Worm (Caenorhabditis elegans) whole organism, late embryonic: ENCODE results near the gene C06G3.3.
A peak's percentile ranks its signal among the peaks of the same experiment; 100 is the strongest.

Experiments used
- F13H6.1 ChIP-seq: sonication (generic microtip); optimal IDR thresholded peaks from 2 replicates; lab custom pipeline; 2016; ENCODE audit warnings: missing genetic modification characterization, missing compliant biosample characterization
- K02D7.2 ChIP-seq: sonication (generic microtip); optimal IDR thresholded peaks from 2 replicates; lab custom pipeline; 2017; ENCODE audit warnings: mild to moderate bottlenecking, missing genetic modification characterization, missing compliant biosample characterization
- ama-1 ChIP-seq: fragments of 150-350 bp; optimal IDR thresholded peaks from 2 replicates; lab custom pipeline; 2014
- ceh-14 ChIP-seq: sonication (generic microtip); optimal IDR thresholded peaks from 2 replicates; lab custom pipeline; 2016; ENCODE audit warnings: missing genotype, missing genetic modification characterization, missing compliant biosample characterization
- ceh-18 ChIP-seq: sonication (generic microtip); optimal IDR thresholded peaks from 2 replicates; lab custom pipeline; 2016; ENCODE audit warnings: missing genetic modification characterization, missing compliant biosample characterization
- ceh-2 ChIP-seq: sonication (generic microtip); optimal IDR thresholded peaks from 2 replicates; lab custom pipeline; 2016; ENCODE audit warnings: missing genotype, missing genetic modification characterization, missing compliant biosample characterization
- ceh-30 ChIP-seq: fragments of 150-350 bp; optimal IDR thresholded peaks from 2 replicates; lab custom pipeline; 2014; ENCODE audit warnings: missing biosample characterization, missing genetic modification characterization
- ceh-34 ChIP-seq: sonication (generic microtip); optimal IDR thresholded peaks from 2 replicates; lab custom pipeline; 2016; ENCODE audit warnings: mild to moderate bottlenecking, missing genetic modification characterization, missing compliant biosample characterization
- ceh-48 ChIP-seq: sonication (generic microtip); optimal IDR thresholded peaks from 2 replicates; lab custom pipeline; 2016; ENCODE audit warnings: missing genetic modification characterization, inconsistent platforms, missing compliant biosample characterization
- ceh-6 ChIP-seq: fragments of 200-800 bp; sonication (Bioruptor generic); optimal IDR thresholded peaks from 2 replicates; lab custom pipeline; 2018; ENCODE audit warnings: mild to moderate bottlenecking, missing genetic modification characterization, missing compliant biosample characterization
- che-1 ChIP-seq: sonication (generic microtip); optimal IDR thresholded peaks from 2 replicates; lab custom pipeline; 2016; ENCODE audit warnings: mild to moderate bottlenecking, missing genetic modification characterization, missing compliant biosample characterization
- dve-1 ChIP-seq: sonication (generic microtip); optimal IDR thresholded peaks from 2 replicates; lab custom pipeline; 2017; ENCODE audit warnings: antibody characterized with exemption, mild to moderate bottlenecking, missing genetic modification characterization, missing compliant biosample characterization
- fkh-6 ChIP-seq: sonication (generic microtip); optimal IDR thresholded peaks from 2 replicates; lab custom pipeline; 2016; ENCODE audit warnings: missing genetic modification characterization, missing compliant biosample characterization
- gmeb-2 ChIP-seq: sonication (generic microtip); optimal IDR thresholded peaks from 2 replicates; lab custom pipeline; 2016; ENCODE audit warnings: missing genetic modification characterization, inconsistent platforms, missing compliant biosample characterization
- hlh-13 ChIP-seq: fragments of 200-800 bp; sonication (Bioruptor generic); optimal IDR thresholded peaks from 2 replicates; lab custom pipeline; 2018; ENCODE audit warnings: mild to moderate bottlenecking, missing genetic modification characterization, missing compliant biosample characterization
- hlh-30 ChIP-seq: sonication (generic microtip); optimal IDR thresholded peaks from 2 replicates; lab custom pipeline; 2017; ENCODE audit warnings: antibody characterized with exemption, missing genetic modification characterization, missing compliant biosample characterization; ENCODE audit not compliant: insufficient read depth
- hlh-8 ChIP-seq: sonication (generic microtip); optimal IDR thresholded peaks from 2 replicates; lab custom pipeline; 2016; ENCODE audit warnings: missing genotype, missing genetic modification characterization, missing compliant biosample characterization
- lim-6 ChIP-seq: sonication (generic microtip); optimal IDR thresholded peaks from 2 replicates; lab custom pipeline; 2016; ENCODE audit warnings: missing genetic modification characterization, missing compliant biosample characterization
- mec-3 ChIP-seq: sonication (generic microtip); optimal IDR thresholded peaks from 2 replicates; lab custom pipeline; 2016; ENCODE audit warnings: borderline replicate concordance, missing genetic modification characterization, missing compliant biosample characterization
- nhr-11 ChIP-seq: fragments of 150-350 bp; optimal IDR thresholded peaks from 2 replicates; lab custom pipeline; 2014; ENCODE audit warnings: missing biosample characterization, missing genetic modification characterization
- nhr-232 ChIP-seq: sonication (generic microtip); optimal IDR thresholded peaks from 2 replicates; lab custom pipeline; 2016; ENCODE audit warnings: missing genetic modification characterization, missing compliant biosample characterization
- npax-4 ChIP-seq: sonication (generic microtip); optimal IDR thresholded peaks from 2 replicates; lab custom pipeline; 2016; ENCODE audit warnings: missing genetic modification characterization, missing compliant biosample characterization
- pag-3 ChIP-seq: sonication (generic microtip); optimal IDR thresholded peaks from 2 replicates; lab custom pipeline; 2016; ENCODE audit warnings: missing compliant biosample characterization, missing genetic modification characterization, borderline replicate concordance
- pat-9 ChIP-seq: fragments of 200-800 bp; sonication (Bioruptor generic); optimal IDR thresholded peaks from 2 replicates; lab custom pipeline; 2018; ENCODE audit warnings: mild to moderate bottlenecking, missing genetic modification characterization, moderate library complexity, missing compliant biosample characterization
- pax-1 ChIP-seq: fragments of 150-350 bp; optimal IDR thresholded peaks from 2 replicates; lab custom pipeline; 2014; ENCODE audit warnings: missing biosample characterization, missing genetic modification characterization
- pha-2 ChIP-seq: sonication (generic microtip); optimal IDR thresholded peaks from 2 replicates; lab custom pipeline; 2017; ENCODE audit warnings: mild to moderate bottlenecking, missing genetic modification characterization, missing compliant biosample characterization
- pha-4 ChIP-seq: fragments of 150-350 bp; optimal IDR thresholded peaks from 2 replicates; lab custom pipeline; 2018; ENCODE audit warnings: missing biosample characterization, missing genetic modification reagents, missing genetic modification characterization
- rnt-1 ChIP-seq: sonication (generic microtip); optimal IDR thresholded peaks from 2 replicates; lab custom pipeline; 2016; ENCODE audit warnings: missing genetic modification characterization, missing compliant biosample characterization
- sox-4 ChIP-seq: sonication (generic microtip); optimal IDR thresholded peaks from 2 replicates; lab custom pipeline; 2017; ENCODE audit warnings: mild to moderate bottlenecking, missing genetic modification characterization, inconsistent platforms, missing compliant biosample characterization
- tbx-2 ChIP-seq: sonication (generic microtip); optimal IDR thresholded peaks from 2 replicates; lab custom pipeline; 2016; ENCODE audit warnings: missing genetic modification characterization, missing compliant biosample characterization
- unc-3 ChIP-seq, 2 experiments: fragments of 200-800 bp in 1 of 2; sonication (Bioruptor generic) in 1 of 2; sonication (generic microtip) in 1 of 2; conservative IDR thresholded peaks in 1 of 2; optimal IDR thresholded peaks in 1 of 2; 2 replicates each; pipeline versions ENCODE4 v1.3.6 to Lab custom; 2016 to 2022; ENCODE audit warnings: missing compliant biosample characterization in 2 of 2, missing genetic modification characterization in 2 of 2, missing genetic modification reagents in 1 of 2
- unc-55 ChIP-seq: sonication (generic microtip); optimal IDR thresholded peaks from 2 replicates; lab custom pipeline; 2017; ENCODE audit warnings: missing biosample characterization, missing genetic modification reagents, missing genetic modification characterization
- unc-86 ChIP-seq: sonication (generic microtip); optimal IDR thresholded peaks from 2 replicates; lab custom pipeline; 2016; ENCODE audit warnings: missing genetic modification characterization, missing compliant biosample characterization
- zip-5 ChIP-seq: sonication (generic microtip); optimal IDR thresholded peaks from 2 replicates; lab custom pipeline; 2016; ENCODE audit warnings: missing genetic modification characterization, missing compliant biosample characterization
- ztf-16 ChIP-seq: sonication (generic microtip); optimal IDR thresholded peaks from 2 replicates; lab custom pipeline; 2017; ENCODE audit warnings: missing genetic modification characterization, missing compliant biosample characterization

Gene C06G3.3

ce11 chrIV:7023858-7024257 is 12.1 kb upstream of the C06G3.3 start, which contains the start of gene adah-1:
Gene adah-1 (plus strand): TSS chrIV:7024211.
- peak; percentile 5 for TF ChIP-seq ceh-18 (tag; lab: Kevin White, UChicago)
- no peak for TF ChIP-seq nhr-232
- TF ChIP-seq ceh-14 (tag; lab: Kevin White, UChicago), result no peak
- no peak for TF ChIP-seq zip-5 (tag; lab: Kevin White, UChicago)
- peak; percentile 85 for TF ChIP-seq unc-55 (GFP tag; lab: Kevin White, UChicago)

- TF ChIP-seq unc-3 (GFP tag; conservative IDR thresholded peaks at IDR 0.05; lab: Robert Waterston, UW) (no peak), unc-3 (tag; optimal IDR thresholded peaks at IDR 0.05; lab: Kevin White, UChicago) (no peak), che-1 (tag; lab: Kevin White, UChicago) (no peak), pat-9 (tag; lab: Kevin White, UChicago) (no peak), ceh-48 (tag; lab: Kevin White, UChicago) (no peak), F13H6.1 (tag; lab: Kevin White, UChicago) (no peak), fkh-6 (tag; lab: Kevin White, UChicago) (no peak), unc-55 (GFP tag; lab: Kevin White, UChicago) (no peak), pax-1 (tag; lab: Kevin White, UChicago) (no peak), unc-86 (tag; lab: Kevin White, UChicago) (no peak), ceh-30 (tag; lab: Kevin White, UChicago) (no peak), hlh-13 (no peak), ztf-16 (tag; lab: Kevin White, UChicago) (no peak), gmeb-2 (tag; lab: Kevin White, UChicago) (no peak), ceh-6 (no peak), nhr-11 (tag; lab: Kevin White, UChicago) (no peak), ceh-2 (no peak), lim-6 (tag; lab: Kevin White, UChicago) (no peak), hlh-30 (no peak)
Measured at ce11 chrIV:7024829-7025228, 11.1 kb upstream of the C06G3.3 start.

ce11 chrIV:7025835-7026234 is 10.1 kb upstream of the C06G3.3 start:
- TF ChIP-seq ceh-30 (tag; lab: Kevin White, UChicago) (no peak), sox-4 (tag; lab: Kevin White, UChicago) (no peak), dve-1 (tag; lab: Kevin White, UChicago) (no peak), ceh-48 (tag; lab: Kevin White, UChicago) (no peak), F13H6.1 (tag; lab: Kevin White, UChicago) (no peak), nhr-232 (no peak), pha-4 (tag; lab: Kevin White, UChicago) (no peak), che-1 (tag; lab: Kevin White, UChicago) (no peak), pha-2 (no peak), unc-86 (tag; lab: Kevin White, UChicago) (no peak), rnt-1 (no peak), tbx-2 (tag; lab: Kevin White, UChicago) (no peak), npax-4 (tag; lab: Kevin White, UChicago) (no peak)

ce11 chrIV:7031019-7031418 is 4.9 kb upstream of the C06G3.3 start:
- no peak for TF ChIP-seq ceh-34 (tag; lab: Kevin White, UChicago)
- TF ChIP-seq mec-3 (tag; lab: Kevin White, UChicago), result no peak
- no peak for TF ChIP-seq pat-9 (tag; lab: Kevin White, UChicago)
- TF ChIP-seq npax-4 (tag; lab: Kevin White, UChicago), result no peak
- no peak for TF ChIP-seq hlh-8 (tag; lab: Kevin White, UChicago)
- no peak for TF ChIP-seq unc-86 (tag; lab: Kevin White, UChicago)
- TF ChIP-seq ama-1 (lab: Kevin White, UChicago), result no peak
- no peak for TF ChIP-seq che-1 (tag; lab: Kevin White, UChicago)
- no peak for TF ChIP-seq fkh-6 (tag; lab: Kevin White, UChicago)
- TF ChIP-seq pag-3 (tag; lab: Kevin White, UChicago), result no peak
- TF ChIP-seq K02D7.2 (tag; lab: Kevin White, UChicago), result no peak
